Fruit fly (Drosophila melanogaster): Measurements from ENCODE around the gene ng4.

Gene ng4

DNA sequence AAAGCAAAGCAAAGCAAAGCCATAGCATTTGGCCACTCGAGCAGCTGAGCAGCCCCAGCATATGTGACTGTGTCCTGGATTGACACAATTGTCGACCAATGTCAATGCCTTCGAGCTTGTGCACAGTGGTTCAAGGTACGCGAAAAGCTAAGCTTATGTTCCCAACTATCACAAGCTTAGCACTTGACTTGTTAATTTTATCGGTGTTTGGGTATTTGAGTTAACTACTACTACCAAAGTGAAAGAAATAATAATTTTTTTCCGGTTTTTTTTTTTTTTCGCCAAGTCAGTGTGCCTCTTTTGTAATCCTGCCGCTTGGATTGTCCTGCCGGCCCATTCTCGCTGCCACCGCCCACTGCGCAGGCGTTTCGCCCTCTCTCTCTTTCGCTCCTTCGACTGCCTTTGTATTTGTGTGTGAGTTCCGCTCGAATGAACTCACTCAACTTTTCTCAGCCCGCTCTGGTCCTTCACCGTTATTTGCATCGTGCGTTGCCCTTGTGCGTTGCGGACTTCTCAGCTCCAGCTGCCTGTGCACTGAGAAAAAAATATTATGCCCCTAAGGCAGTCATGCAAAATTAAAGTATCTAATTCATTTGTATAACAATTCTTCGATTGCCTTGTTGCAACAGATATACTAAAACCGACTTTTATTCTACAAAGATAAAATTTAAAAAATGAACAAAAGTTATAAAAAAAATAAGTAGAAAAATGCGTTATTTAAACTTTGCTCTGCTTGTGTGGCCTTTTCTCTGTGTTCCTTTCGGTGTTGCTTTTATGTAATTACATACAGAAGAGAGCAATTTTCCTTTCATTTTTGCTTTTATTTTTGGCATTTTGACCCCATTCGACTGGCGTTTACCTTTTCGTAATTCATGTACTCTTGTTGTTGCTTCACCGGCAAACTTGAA is 37.9 kb downstream of the ng4 start:
- no peak for TF ChIP-seq CG8478 (optimal IDR thresholded peaks at IDR 0.05)
- no peak for TF ChIP-seq CTCF (optimal IDR thresholded peaks at IDR 0.05)
